Fruit fly (Drosophila melanogaster): ENCODE data around the gene Coprox.

Coprox gene

DNA sequence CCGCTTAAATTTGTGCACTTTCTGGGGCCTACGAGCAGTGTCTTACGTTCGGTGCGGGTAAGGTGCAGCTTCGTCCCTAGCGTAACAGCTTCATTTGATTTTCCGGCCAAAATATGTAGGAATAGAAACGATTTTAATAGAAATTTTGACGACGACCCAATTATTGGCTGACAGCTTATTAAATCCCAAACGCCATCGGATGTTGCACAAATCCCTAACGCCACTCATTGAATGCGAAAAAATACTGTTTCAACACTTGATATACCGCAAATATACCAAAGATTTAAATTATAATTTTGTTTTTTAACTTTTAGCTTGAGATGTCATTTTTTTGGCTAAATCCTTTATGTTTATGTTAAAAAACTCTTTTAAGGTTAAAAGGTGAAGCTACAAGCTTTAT lies 19.1 kb upstream of the Coprox start, which contains the start of gene Fgop2:
Gene Fgop2, minus strand, starts transcription at position 202 of the 400 bp plus-strand sequence.
- TF ChIP-seq CG17801 (GFP tag; optimal IDR thresholded peaks at IDR 0.05; ENCODE audit: partially characterized antibody) = peak; percentile 30

DNA sequence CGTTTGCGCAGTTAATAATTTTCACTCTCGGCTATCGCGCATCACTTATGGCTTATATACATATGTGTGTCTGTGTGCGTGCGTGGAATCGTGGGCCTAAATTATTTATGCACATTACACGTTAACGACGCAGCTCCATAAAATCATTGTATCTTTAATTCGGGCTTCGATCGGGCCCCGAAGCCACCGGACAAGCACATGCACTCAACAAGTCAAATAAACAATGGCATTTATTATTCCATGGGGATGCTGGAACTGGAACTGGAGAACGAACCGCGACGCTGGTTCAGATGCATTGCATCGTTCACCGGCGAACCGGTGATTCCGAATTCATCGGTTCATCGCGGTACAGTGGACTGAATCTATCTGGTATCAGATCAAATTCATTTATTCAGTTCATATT lies 15.7 kb upstream of the Coprox start, which contains the start of gene ihog:
Gene ihog, minus strand, starts transcription at position 269 of the 403 bp plus-strand sequence.
- no peak for TF ChIP-seq CG17801 (GFP tag; optimal IDR thresholded peaks at IDR 0.05; ENCODE audit: partially characterized antibody)

DNA sequence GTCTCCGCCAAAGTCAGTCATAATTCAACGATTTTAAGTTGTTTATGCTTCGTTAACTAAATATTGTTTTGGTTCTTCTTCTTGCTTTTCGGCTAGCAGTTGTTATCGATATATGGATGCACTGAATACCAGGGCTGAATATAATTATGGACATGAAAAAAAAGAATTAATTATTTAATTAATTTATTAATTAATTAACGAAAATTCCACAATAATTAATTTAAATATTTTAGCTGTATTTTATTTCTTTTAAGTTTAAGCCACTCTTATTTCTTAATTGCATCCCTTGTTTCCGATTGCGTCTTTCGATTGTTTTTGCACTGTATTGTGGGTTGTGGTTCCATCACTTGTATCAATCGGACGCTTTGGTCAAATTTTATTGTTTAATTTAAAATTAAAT lies 14.1 kb upstream of the Coprox start, which contains the start of the genes Gas41 and SA1:
Gene Gas41, minus strand, starts transcription at position 112 of the 400 bp plus-strand sequence.
Gene SA1, plus strand, starts transcription at position 326 of the 400 bp plus-strand sequence.
- peak; percentile 18 for TF ChIP-seq CG17801 (GFP tag; optimal IDR thresholded peaks at IDR 0.05; ENCODE audit: partially characterized antibody)

DNA sequence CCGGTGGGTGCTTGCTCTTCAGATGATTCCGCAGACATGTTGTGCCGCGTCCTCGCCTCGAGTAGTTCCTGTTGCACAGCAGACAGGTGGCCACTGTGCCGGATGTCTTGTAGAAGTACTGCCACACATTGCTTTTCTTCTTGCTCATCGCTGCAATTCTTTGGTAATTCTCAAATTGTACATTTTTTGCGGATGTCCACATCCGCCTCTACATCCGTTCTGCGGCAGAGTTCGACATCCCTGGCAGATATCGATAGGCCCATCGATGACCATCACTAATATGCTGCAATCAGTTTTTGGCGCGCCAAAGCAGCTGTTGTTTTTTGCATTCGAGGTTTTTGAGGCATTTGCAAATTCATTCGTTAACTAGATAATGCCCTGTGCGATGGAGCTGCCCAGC lies 7.5 kb upstream of the Coprox start, which contains the start of the genes CG13775 and CG3430:
Gene CG13775, minus strand, starts transcription at position 226 of the 400 bp plus-strand sequence.
Gene CG3430, plus strand, starts transcription at position 284 of the 400 bp plus-strand sequence.
- no peak for TF ChIP-seq CG17801 (GFP tag; optimal IDR thresholded peaks at IDR 0.05; ENCODE audit: partially characterized antibody)

DNA sequence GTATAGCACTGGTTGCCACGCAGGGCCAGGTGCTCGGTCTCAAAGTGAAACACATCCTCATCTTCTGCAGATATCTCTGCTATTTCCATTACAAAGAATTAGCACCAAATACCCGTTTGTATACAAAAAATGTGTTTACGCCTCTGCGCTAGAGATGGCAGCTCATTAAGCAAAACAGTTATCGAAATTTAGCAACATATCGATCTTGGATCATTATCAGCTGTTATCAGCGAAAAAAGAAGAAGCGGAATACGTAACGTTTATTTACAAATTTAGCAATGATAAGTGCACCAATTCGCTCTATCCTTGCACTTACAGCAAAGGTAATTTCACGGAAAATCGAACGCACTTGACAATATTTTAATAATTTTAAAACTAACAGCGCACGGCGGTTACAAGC lies 4.1 kb upstream of the Coprox start, which contains the start of the genes Atac1 and Hmgcl:
Gene Atac1, minus strand, starts transcription at position 164 of the 400 bp plus-strand sequence.
Gene Hmgcl, plus strand, starts transcription at position 213 of the 400 bp plus-strand sequence.
- TF ChIP-seq CG17801 (GFP tag; optimal IDR thresholded peaks at IDR 0.05; ENCODE audit: partially characterized antibody) = no peak

DNA sequence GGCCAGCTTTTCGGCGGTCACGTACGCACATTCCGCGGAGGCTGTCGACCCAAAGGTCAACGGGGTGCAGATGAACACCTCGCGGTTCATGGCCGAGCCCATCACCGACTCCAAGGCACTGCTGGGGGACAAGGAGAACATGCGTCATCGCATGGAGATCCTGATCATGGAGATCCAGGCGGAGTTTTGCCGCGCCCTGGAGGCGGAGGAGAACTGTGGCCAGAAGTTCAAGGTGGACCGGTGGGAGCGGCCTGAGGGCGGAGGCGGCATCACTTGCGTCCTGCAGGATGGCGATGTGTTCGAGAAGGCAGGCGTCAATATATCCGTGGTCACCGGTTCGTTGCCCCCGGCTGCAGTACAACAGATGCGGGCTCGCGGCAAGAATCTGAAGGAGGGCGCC lies 411 bp downstream of the Coprox start:
- TF ChIP-seq CG17801 (GFP tag; optimal IDR thresholded peaks at IDR 0.05; ENCODE audit: partially characterized antibody) = no peak

DNA sequence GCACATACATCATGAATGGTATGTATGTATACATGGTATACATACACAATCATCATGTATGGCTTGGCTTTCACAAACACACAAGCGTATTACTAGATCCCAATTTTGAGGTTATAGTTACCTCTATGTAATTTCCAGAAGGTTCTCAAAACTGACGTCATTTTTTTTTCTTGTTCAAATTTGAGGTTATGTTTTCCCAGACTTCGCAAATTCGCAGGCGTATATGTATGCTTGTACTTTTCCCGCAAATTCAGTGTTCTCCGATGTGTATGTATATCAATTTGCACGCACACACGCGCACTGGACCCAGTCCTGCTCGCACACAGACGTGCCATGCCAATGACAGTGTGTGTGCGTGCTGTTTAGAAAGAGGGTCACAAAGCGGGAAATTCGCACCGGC lies 2.1 kb downstream of the Coprox start:
- TF ChIP-seq CG17801 (GFP tag; optimal IDR thresholded peaks at IDR 0.05; ENCODE audit: partially characterized antibody) = no peak

DNA sequence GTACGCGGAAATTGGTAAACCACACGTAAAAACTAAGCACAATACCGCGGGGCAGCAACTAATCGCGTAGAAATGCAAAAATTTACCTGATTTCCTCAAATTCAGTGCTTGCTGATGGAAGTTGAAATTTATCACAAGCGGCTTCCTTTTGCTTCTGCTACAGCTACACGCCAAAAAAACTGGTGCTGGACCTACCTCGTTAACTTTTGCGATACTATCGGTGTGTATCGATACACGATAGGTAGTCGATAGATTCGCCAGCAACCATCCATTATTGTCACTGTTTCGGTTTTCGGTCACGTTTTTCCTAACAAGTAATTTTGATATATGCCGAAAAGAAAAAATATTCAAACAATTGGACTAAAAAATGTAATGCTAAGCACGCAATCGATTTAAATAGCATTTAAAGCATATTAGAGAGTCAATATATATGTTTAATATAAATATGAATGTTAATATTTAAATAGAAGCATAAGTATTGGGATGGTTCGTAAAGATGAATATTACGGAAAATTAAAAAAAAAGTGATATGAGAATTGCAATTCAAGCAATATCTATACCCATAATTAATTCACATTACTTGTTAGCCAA lies 3.3 kb downstream of the Coprox start, which contains the start of gene Sumo:
Gene Sumo, minus strand, starts transcription at position 223 of the 591 bp plus-strand sequence.
- no peak for TF ChIP-seq CG17801 (GFP tag; optimal IDR thresholded peaks at IDR 0.05; ENCODE audit: partially characterized antibody)

DNA sequence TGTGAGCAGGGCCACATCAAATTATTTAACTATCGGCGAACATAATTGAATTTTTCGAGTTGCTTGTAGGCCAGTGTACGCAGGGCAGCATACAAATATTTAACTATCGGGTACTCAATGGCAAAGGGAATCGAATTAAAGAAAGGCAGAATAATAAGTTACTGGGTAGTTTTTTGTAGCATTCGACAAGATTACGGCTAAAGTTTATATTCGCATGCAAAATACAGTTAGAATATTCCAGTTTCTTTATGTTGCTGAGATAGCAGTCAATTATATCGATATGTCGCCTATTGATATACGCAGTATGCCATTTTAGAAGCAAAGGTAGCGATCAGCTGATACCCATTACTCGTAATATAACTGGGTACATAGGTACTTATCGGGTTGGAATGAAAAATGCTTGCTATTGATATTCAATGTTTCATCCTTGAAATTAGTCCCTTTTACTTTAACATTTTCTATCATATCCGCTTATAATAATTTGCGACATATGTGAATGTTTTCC lies 3.8 kb downstream of the Coprox start:
- TF ChIP-seq CG17801 (GFP tag; optimal IDR thresholded peaks at IDR 0.05; ENCODE audit: partially characterized antibody) = peak; percentile 1

DNA sequence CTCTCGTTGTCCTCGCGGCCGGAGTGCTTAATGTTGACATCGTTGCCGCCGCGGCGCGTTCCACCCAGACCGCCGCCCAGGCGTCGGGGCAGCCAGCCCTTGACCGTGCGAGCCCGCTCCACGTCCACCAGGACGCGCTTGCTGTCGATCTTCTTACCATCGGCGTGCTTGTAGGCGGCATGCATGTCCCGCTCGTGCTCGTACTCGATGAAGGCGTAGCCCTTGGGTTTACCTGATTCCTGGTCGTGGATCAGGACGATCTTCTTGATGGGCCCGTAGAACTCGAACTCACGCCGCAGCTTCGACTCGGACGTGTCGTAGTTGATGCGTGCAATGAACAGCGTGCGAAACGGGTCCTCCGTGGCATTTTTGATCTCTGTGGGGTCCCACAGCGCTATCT lies 6.6 kb downstream of the Coprox start:
- TF ChIP-seq CG17801 (GFP tag; optimal IDR thresholded peaks at IDR 0.05; ENCODE audit: partially characterized antibody) = no peak

DNA sequence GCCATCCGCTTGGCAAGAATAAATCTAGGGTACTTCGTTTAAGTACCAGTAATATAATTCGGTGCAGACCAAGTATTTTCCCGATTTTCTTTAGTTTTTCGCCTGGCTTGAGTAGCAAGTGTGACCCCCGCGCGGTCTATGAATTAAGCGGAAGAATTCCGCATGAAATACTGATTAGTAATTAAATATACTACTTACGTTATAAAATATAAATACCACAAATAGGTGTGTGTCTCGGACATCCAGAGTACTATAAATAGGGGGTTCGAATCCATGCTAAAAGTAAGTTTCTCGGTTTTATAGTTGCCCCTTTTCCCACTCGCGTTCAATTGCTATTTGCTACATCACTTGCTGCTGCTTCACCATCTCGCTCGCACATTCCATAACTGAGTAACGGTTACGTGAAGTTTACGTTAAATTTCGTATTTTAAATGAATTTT lies 7.4 kb downstream of the Coprox start, which contains the start of gene snRNP-U1-70K:
Gene snRNP-U1-70K, minus strand, starts transcription at position 141 of the 440 bp plus-strand sequence.
- no peak for TF ChIP-seq CG17801 (GFP tag; optimal IDR thresholded peaks at IDR 0.05; ENCODE audit: partially characterized antibody)

DNA sequence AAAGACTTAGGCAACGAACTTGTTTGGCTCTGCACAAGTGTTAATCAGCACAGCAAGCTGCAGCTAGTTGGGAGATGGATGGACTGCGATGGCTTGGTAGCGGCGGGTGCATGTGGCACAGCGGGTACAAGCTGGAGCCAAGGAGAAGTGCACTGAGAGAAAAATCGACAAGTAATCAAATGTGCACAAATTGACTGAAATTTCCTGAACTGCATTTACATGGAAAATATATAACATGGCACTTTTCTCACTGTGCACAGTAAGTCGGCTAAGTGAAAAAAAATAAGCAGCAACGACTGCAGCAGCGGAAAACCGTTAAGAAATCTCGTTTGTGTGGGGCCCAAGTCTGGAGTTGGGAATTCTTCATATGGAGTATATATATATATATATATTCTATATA lies 26.9 kb downstream of the Coprox start:
- TF ChIP-seq CG17801 (GFP tag; optimal IDR thresholded peaks at IDR 0.05; ENCODE audit: partially characterized antibody) = no peak

DNA sequence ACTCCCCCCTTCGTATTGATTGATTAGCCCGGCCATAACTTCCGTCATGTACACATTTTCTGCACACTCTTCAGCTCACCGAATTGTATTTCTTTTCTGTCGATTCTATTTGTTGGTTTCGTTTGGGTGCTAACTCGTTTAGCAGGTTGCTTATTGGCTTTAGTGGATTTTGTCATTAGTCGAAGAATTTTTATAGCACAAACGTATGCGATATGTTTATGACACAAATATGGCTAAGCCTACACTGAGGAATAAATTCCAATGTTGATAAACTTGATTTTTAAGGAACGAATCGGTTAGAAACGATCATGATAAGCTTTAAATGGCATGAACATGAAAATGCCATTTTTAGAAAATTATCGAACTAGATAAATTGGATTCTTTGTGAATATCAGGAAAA lies 34.5 kb downstream of the Coprox start:
- no peak for TF ChIP-seq CG17801 (GFP tag; optimal IDR thresholded peaks at IDR 0.05; ENCODE audit: partially characterized antibody)

DNA sequence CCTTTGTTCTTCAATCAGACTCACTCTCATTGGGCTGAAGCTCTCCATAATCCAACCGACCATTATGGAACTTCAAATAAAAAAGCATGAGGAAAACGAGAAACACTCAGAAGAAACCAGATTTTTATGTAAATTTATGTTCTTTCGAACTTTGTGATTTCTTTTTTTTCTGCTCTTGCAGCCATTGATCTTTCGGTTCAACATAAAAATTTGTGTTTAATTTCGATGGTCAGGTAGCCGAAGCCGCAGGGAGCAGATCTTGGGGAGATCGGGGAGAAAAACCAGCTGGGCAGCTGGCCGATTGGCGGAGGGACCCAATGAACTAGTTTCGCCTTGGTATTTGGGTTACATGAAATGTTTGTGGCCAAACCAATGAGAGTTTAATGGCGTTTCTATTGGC lies 40.1 kb downstream of the Coprox start:
- no peak for TF ChIP-seq CG17801 (GFP tag; optimal IDR thresholded peaks at IDR 0.05; ENCODE audit: partially characterized antibody)

DNA sequence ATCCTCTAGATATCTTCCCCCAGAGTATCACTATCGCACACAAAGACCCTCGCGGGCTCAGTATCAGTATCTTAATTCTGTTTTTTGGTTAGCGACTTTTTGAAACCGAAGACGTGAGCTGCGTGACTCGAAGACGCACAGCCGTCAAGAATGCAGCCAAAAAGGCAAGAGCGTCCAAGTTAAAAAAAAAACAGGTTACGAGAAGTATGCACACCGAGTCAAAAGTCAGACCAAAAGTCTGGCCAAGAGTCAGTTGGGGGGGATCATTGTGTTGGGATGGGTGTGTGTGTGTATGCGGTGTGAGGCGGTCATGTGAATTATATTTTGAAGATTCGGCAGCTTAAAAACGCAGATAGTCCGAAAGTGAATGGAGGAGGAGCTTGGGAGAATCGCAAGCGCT lies 41.3 kb downstream of the Coprox start:
- no peak for TF ChIP-seq CG17801 (GFP tag; optimal IDR thresholded peaks at IDR 0.05; ENCODE audit: partially characterized antibody)

DNA sequence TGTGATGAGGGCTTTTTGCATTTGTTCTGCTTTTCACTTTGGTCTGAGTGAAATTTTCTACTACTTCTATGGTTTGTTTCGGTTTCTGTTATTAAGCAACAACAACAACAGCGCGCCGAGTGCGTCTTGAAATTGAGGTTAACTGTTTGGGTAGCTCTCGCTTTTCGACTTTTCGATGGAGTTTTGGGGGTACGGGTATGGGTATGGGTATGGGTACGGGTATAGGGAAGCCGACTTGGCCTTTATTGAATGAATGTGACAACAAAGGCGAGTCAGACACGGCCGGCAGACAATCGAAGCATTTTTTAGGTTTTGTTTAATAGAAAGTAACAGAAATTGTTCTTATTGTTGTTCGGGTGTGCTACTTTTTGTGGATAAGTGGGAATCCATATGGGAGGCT lies 43.3 kb downstream of the Coprox start:
- TF ChIP-seq CG17801 (GFP tag; optimal IDR thresholded peaks at IDR 0.05; ENCODE audit: partially characterized antibody) = no peak

Data from ovary, adult (tissue).